Fruit fly (Drosophila melanogaster): ENCODE results near the gene CG45116.

Gene CG45116

DNA sequence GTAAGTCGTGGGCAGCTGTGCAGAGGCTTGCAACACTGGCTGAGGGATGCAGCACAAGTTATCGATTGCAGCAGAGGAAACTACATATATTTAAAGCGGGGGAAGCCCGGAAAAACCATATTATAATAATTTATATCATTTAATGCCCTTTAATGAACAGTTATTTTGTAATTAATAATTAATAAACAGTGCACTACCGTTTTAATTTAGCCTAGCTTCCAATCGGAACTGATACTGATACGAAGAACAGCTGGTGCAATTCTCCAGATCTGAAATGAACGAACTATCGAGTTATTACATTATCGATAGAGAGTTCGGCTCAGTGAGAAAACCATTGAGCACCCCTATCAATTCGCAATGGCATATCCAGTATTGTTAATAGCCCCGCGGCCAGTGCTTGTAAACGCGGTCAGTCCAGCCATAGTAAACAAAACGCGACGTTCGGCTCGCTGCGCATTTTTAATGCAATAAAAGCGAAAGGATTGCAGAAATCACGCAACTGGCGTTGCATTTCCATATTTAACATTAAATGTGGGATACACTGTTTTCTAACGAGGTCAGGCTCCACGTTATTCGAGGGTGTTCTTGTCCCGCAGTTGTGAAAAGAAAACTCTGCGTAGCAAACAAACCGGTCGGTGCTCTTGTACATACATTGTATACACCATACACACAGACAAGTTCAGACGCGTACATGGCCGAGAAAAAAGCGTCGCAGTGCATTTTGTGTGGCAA is 42.3 kb downstream of the CG45116 start, which contains the start of gene CG7369 (continued):
- TF ChIP-seq pros (GFP tag; optimal IDR thresholded peaks at IDR 0.05) = no peak
- TF ChIP-seq B-H2 (GFP tag; optimal IDR thresholded peaks at IDR 0.05) = peak; percentile 85
- TF ChIP-seq CG11247 (GFP tag; IDR thresholded peaks at IDR 0.05) = peak; percentile 59; the same call in 1 of the 2 replicates
- peak; percentile 83 for TF ChIP-seq CG4820 (GFP tag; optimal IDR thresholded peaks at IDR 0.05)
- TF ChIP-seq CG4617 (GFP tag; optimal IDR thresholded peaks at IDR 0.05; ENCODE audit: borderline replicate concordance) = peak; percentile 62
- TF ChIP-seq wdn (GFP tag; IDR thresholded peaks at IDR 0.05) = peak; percentile 78; the same call in 1 of the 2 replicates
- no peak for TF ChIP-seq fd102C (GFP tag; optimal IDR thresholded peaks at IDR 0.05)
- peak; percentile 89 for TF ChIP-seq zfh2 (GFP tag; optimal IDR thresholded peaks at IDR 0.05)
- no peak for TF ChIP-seq yki (optimal IDR thresholded peaks at IDR 0.05)
- peak; percentile 70 for TF ChIP-seq gcm2 (GFP tag; optimal IDR thresholded peaks at IDR 0.05)
- peak; percentile 85 for TF ChIP-seq Antp (GFP tag; optimal IDR thresholded peaks at IDR 0.05)
- peak; percentile 97 for TF ChIP-seq CoRest (tag; optimal IDR thresholded peaks at IDR 0.05)
- TF ChIP-seq luna (GFP tag; optimal IDR thresholded peaks at IDR 0.05) = peak; percentile 46
- peak; percentile 74 for TF ChIP-seq CG13123 (GFP tag; optimal IDR thresholded peaks at IDR 0.05)
- TF ChIP-seq CG10274 (GFP tag; optimal IDR thresholded peaks at IDR 0.05) = peak; percentile 62
- TF ChIP-seq row (GFP tag; IDR thresholded peaks at IDR 0.05) = peak; percentile 96
- peak; percentile 83 for TF ChIP-seq NfI (GFP tag; optimal IDR thresholded peaks at IDR 0.05)
- TF ChIP-seq CG11085 (GFP tag; IDR thresholded peaks at IDR 0.05) = no peak; the same call in none of the 2 replicates
- TF ChIP-seq grn (GFP tag; optimal IDR thresholded peaks at IDR 0.05) = peak; percentile 31
- peak; percentile 88 for TF ChIP-seq HmgZ (tag; optimal IDR thresholded peaks at IDR 0.05)
- peak; percentile 91 for TF ChIP-seq CG3847 (GFP tag; IDR thresholded peaks at IDR 0.05)
- TF ChIP-seq fru (optimal IDR thresholded peaks at IDR 0.05) = no peak
- peak; percentile 85 for TF ChIP-seq Ptx1 (GFP tag; IDR thresholded peaks at IDR 0.05)
- peak; percentile 54 for TF ChIP-seq pb (GFP tag; optimal IDR thresholded peaks at IDR 0.05)
- peak; percentile 91 for TF ChIP-seq Hmr (GFP tag; optimal IDR thresholded peaks at IDR 0.05)
- TF ChIP-seq prd (optimal IDR thresholded peaks at IDR 0.05) = no peak
- peak; percentile 87 for TF ChIP-seq prd (GFP tag; IDR thresholded peaks at IDR 0.05)
- TF ChIP-seq CG15073 (GFP tag; optimal IDR thresholded peaks at IDR 0.05) = no peak
- TF ChIP-seq fd3F (GFP tag; optimal IDR thresholded peaks at IDR 0.05) = peak; percentile 82
- peak; percentile 84 for TF ChIP-seq chm (GFP tag; IDR thresholded peaks at IDR 0.05)
- peak; percentile 49 for TF ChIP-seq H2.0 (GFP tag; IDR thresholded peaks at IDR 0.05)
- no peak for TF ChIP-seq Trl (optimal IDR thresholded peaks at IDR 0.05)
- TF ChIP-seq Trl (GFP tag; optimal IDR thresholded peaks at IDR 0.05) = peak; percentile 76
- TF ChIP-seq gsb (GFP tag; IDR thresholded peaks at IDR 0.05) = peak; percentile 64
- TF ChIP-seq CG5245 (GFP tag; optimal IDR thresholded peaks at IDR 0.05) = peak; percentile 78
- no peak for TF ChIP-seq CG7963 (GFP tag; IDR thresholded peaks at IDR 0.05; ENCODE audit: partially characterized antibody)
- peak; percentile 38 for TF ChIP-seq CG7987 (GFP tag; optimal IDR thresholded peaks at IDR 0.05)
- peak; percentile 89 for TF ChIP-seq Dip3 (GFP tag; optimal IDR thresholded peaks at IDR 0.05)
- peak; percentile 73 for TF ChIP-seq Ssrp (tag; optimal IDR thresholded peaks at IDR 0.05)
- TF ChIP-seq Dp (GFP tag; optimal IDR thresholded peaks at IDR 0.05) = peak; percentile 48
- peak; percentile 88 for TF ChIP-seq HLH54F (GFP tag; optimal IDR thresholded peaks at IDR 0.05)
- peak; percentile 5 for TF ChIP-seq Asciz (GFP tag; optimal IDR thresholded peaks at IDR 0.05)
- peak; percentile 72 for TF ChIP-seq CG34422 (GFP tag; IDR thresholded peaks at IDR 0.05)
- peak; percentile 90 for TF ChIP-seq CG12155 (GFP tag; optimal IDR thresholded peaks at IDR 0.05)
- TF ChIP-seq dati (GFP tag; IDR thresholded peaks at IDR 0.05) = no peak
- TF ChIP-seq ERR (GFP tag; optimal IDR thresholded peaks at IDR 0.05) = peak; percentile 61
- peak; percentile 36 for TF ChIP-seq Bdp1 (GFP tag; optimal IDR thresholded peaks at IDR 0.05)
- TF ChIP-seq onecut (GFP tag; IDR thresholded peaks at IDR 0.05) = peak; percentile 74
- TF ChIP-seq danr (GFP tag; IDR thresholded peaks at IDR 0.05) = peak; percentile 24; the same call in 1 of the 2 replicates
- TF ChIP-seq D19A (tag; optimal IDR thresholded peaks at IDR 0.05) = peak; percentile 57
- TF ChIP-seq sim (GFP tag; IDR thresholded peaks at IDR 0.05) = no peak
